Worm (Caenorhabditis elegans) whole organism, mixed stage, embryonic: Measurements from ENCODE around the gene C08G9.2.

Experiments
- blmp-1 ChIP-seq: fragments of 150-350 bp; optimal IDR thresholded peaks from 2 replicates; lab custom pipeline; 2014; ENCODE audit warnings: missing biosample characterization, missing genetic modification characterization
- ceh-39 ChIP-seq: fragments of 150-350 bp; optimal IDR thresholded peaks from 2 replicates; lab custom pipeline; 2014; ENCODE audit warnings: missing biosample characterization, missing genetic modification characterization
- ceh-43 ChIP-seq: fragments of 200-800 bp; sonication (Bioruptor generic); optimal IDR thresholded peaks from 2 replicates; lab custom pipeline; 2018; ENCODE audit warnings: mild to moderate bottlenecking, missing genetic modification characterization, moderate library complexity, missing compliant biosample characterization
- elt-3 ChIP-seq: fragments of 150-350 bp; optimal IDR thresholded peaks from 2 replicates; lab custom pipeline; 2014; ENCODE audit warnings: missing biosample characterization, missing genetic modification characterization
- flh-1 ChIP-seq: fragments of 200-800 bp; sonication (Bioruptor generic); optimal IDR thresholded peaks from 2 replicates; lab custom pipeline; 2018; ENCODE audit warnings: mild to moderate bottlenecking, missing genetic modification characterization, moderate library complexity, missing compliant biosample characterization
- lin-32 ChIP-seq: fragments of 200-800 bp; sonication (Bioruptor generic); optimal IDR thresholded peaks from 2 replicates; lab custom pipeline; 2018; ENCODE audit warnings: mild to moderate bottlenecking, missing genetic modification characterization, missing compliant biosample characterization
- mab-5 ChIP-seq: fragments of 150-350 bp; optimal IDR thresholded peaks from 2 replicates; lab custom pipeline; 2014; ENCODE audit warnings: missing biosample characterization, missing genetic modification characterization
- nhr-12 ChIP-seq: fragments of 150-350 bp; optimal IDR thresholded peaks from 2 replicates; lab custom pipeline; 2014; ENCODE audit warnings: missing biosample characterization, missing genetic modification characterization
- nhr-76 ChIP-seq: sonication (generic microtip); optimal IDR thresholded peaks from 2 replicates; lab custom pipeline; 2017; ENCODE audit warnings: missing biosample characterization, missing genetic modification characterization
- pha-4 ChIP-seq: fragments of 150-350 bp; optimal IDR thresholded peaks from 2 replicates; lab custom pipeline; 2018; ENCODE audit warnings: missing biosample characterization, missing genetic modification reagents, missing genetic modification characterization
- tbx-8 ChIP-seq: fragments of 200-800 bp; sonication (Bioruptor generic); optimal IDR thresholded peaks from 2 replicates; lab custom pipeline; 2018; ENCODE audit warnings: mild to moderate bottlenecking, missing genetic modification characterization, moderate library complexity, missing compliant biosample characterization
- unc-39 ChIP-seq: fragments of 150-350 bp; optimal IDR thresholded peaks from 2 replicates; lab custom pipeline; 2014; ENCODE audit warnings: missing biosample characterization, missing genetic modification characterization
- unc-62 ChIP-seq: fragments of 150-350 bp; optimal IDR thresholded peaks from 2 replicates; lab custom pipeline; 2014; ENCODE audit warnings: missing biosample characterization, missing genetic modification reagents, missing genetic modification characterization
- ztf-11 ChIP-seq: fragments of 150-350 bp; optimal IDR thresholded peaks from 2 replicates; lab custom pipeline; 2014; ENCODE audit warnings: missing biosample characterization, missing genetic modification characterization

DNA sequence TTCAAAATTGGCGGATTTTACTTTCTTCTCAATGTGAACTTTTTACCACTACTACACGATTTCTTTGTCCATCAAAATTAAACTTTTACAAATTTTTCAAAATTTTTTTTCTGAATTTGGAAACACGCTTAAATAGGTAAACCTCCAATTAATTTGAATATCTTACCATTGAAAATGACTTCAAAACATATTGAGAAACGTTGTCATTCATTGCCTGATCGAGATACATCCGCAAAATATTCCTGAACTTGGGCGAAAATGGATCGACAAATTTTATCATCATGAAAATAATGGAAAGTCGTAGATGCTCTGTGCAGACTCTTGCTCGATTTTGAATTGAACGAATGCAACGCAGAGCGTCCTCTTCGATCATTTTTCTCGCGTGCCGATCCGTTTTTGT lies 25.9 kb downstream of the C08G9.2 start:
- no peak for TF ChIP-seq ztf-11 (tag; lab: Kevin White, UChicago)
- TF ChIP-seq elt-3, result no peak
- no peak for TF ChIP-seq blmp-1 (tag; lab: Kevin White, UChicago)
- TF ChIP-seq lin-32 (GFP tag; lab: Kevin White, UChicago), result no peak
- no peak for TF ChIP-seq unc-39
- TF ChIP-seq mab-5 (tag; lab: Kevin White, UChicago), result no peak
- TF ChIP-seq tbx-8, result no peak
- TF ChIP-seq pha-4 (tag; lab: Kevin White, UChicago), result no peak
- no peak for TF ChIP-seq flh-1 (GFP tag; lab: Kevin White, UChicago)
- TF ChIP-seq nhr-12 (tag; lab: Kevin White, UChicago), result no peak
- no peak for TF ChIP-seq unc-62 (GFP tag; lab: Kevin White, UChicago)
- TF ChIP-seq ceh-39 (tag; lab: Kevin White, UChicago), result no peak
- TF ChIP-seq ceh-43, result no peak
- no peak for TF ChIP-seq nhr-76 (tag; lab: Kevin White, UChicago)
